Worm (Caenorhabditis elegans) whole organism, L3 larva: Measurements from ENCODE around the gene htrl-1.

Experiments used
- R02D3.7 ChIP-seq: fragments of 150-350 bp; optimal IDR thresholded peaks from 2 replicates; lab custom pipeline; 2014; ENCODE audit warnings: missing biosample characterization, missing genetic modification characterization
- ZK546.5 ChIP-seq: sonication (generic microtip); optimal IDR thresholded peaks from 2 replicates; lab custom pipeline; 2017; ENCODE audit warnings: missing biosample characterization, missing genetic modification characterization
- ceh-28 ChIP-seq: fragments of 150-350 bp; optimal IDR thresholded peaks from 2 replicates; lab custom pipeline; 2014; ENCODE audit warnings: missing biosample characterization, missing genetic modification reagents, missing genetic modification characterization
- egl-27 ChIP-seq: sonication (generic microtip); optimal IDR thresholded peaks from 4 replicates; lab custom pipeline; 2017; ENCODE audit warnings: missing biosample characterization, missing genetic modification reagents, missing genetic modification characterization
- nfya-1 ChIP-seq: sonication (generic microtip); optimal IDR thresholded peaks from 2 replicates; lab custom pipeline; 2017; ENCODE audit warnings: missing genetic modification characterization, mild to moderate bottlenecking, missing compliant biosample characterization, antibody characterized with exemption, moderate library complexity; ENCODE audit not compliant: insufficient read depth
- nhr-12 ChIP-seq: fragments of 150-350 bp; optimal IDR thresholded peaks from 2 replicates; lab custom pipeline; 2014; ENCODE audit warnings: missing biosample characterization, missing genetic modification characterization
- nhr-237 ChIP-seq: fragments of 150-350 bp; optimal IDR thresholded peaks from 2 replicates; lab custom pipeline; 2014; ENCODE audit warnings: missing biosample characterization, missing genetic modification characterization
- pha-4 ChIP-seq: fragments of 150-350 bp; optimal IDR thresholded peaks from 2 replicates; lab custom pipeline; 2014; ENCODE audit warnings: missing biosample characterization, missing genetic modification reagents, missing genetic modification characterization
- snpc-4 ChIP-seq: fragments of 150-350 bp; optimal IDR thresholded peaks from 2 replicates; lab custom pipeline; 2014; ENCODE audit warnings: missing biosample characterization, missing genetic modification characterization
- tbx-2 ChIP-seq: sonication (generic microtip); optimal IDR thresholded peaks from 2 replicates; lab custom pipeline; 2016; ENCODE audit warnings: mild to moderate bottlenecking, missing genetic modification characterization, missing compliant biosample characterization
- unc-62 ChIP-seq: fragments of 150-350 bp; sonication (generic microtip); optimal IDR thresholded peaks from 4 replicates; lab custom pipeline; 2014; ENCODE audit warnings: missing biosample characterization, missing genetic modification reagents, missing genetic modification characterization
- zag-1 ChIP-seq: fragments of 150-350 bp; optimal IDR thresholded peaks from 2 replicates; lab custom pipeline; 2014; ENCODE audit warnings: missing biosample characterization, missing genetic modification characterization

ce11 chrV:11470210-11470713 lies 25.9 kb downstream of the htrl-1 start, which contains the start of gene aat-6:
- TF ChIP-seq R02D3.7 (tag; lab: Kevin White, UChicago) = no peak
- no peak for TF ChIP-seq tbx-2 (tag; lab: Kevin White, UChicago)
- TF ChIP-seq unc-62 = no peak
- TF ChIP-seq zag-1 (tag; lab: Kevin White, UChicago) = no peak
- TF ChIP-seq snpc-4 (tag; lab: Kevin White, UChicago) = no peak
- no peak for TF ChIP-seq nfya-1
- TF ChIP-seq nhr-237 (tag; lab: Kevin White, UChicago) = no peak
- TF ChIP-seq ZK546.5 (tag; lab: Kevin White, UChicago) = no peak
- no peak for TF ChIP-seq pha-4 (tag; lab: Kevin White, UChicago)
- TF ChIP-seq nhr-12 (tag; lab: Kevin White, UChicago) = no peak
- no peak for TF ChIP-seq egl-27 (tag; lab: Kevin White, UChicago)
- TF ChIP-seq ceh-28 (tag; lab: Kevin White, UChicago) = no peak
